Fruit fly (Drosophila melanogaster): ENCODE data around the gene Obp22a.

Obp22a gene

DNA sequence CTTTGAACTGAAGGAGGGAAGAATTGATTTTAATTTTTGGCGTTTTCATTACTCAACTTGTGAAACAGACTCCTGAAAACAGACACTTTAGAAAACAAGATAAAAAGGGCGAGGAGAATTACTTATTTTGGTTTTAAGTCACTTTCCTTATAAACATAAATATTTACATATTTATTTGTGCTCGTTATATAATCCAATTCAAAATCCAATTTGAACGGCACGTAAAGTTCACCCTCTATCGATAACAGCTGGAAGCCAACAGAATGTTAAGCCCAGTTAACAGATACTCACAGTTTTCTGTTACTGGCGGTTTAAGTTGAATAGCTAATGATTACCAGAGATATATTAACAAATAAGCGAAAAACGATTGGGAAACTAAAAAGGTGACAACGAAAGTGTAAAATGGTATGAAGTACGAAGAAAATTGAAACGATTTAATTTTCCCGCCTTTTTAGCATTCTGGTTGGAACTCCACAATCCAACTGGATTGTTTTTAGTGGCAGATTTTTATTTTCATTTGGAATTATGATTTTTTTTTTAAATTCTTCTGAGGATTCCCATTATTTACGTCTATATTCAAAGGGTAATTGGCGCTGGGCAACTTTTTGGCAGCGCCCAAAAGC, 12.7 kb downstream of the Obp22a start:
- TF ChIP-seq Hr39 (GFP tag; optimal IDR thresholded peaks at IDR 0.05) = no peak

dm6 chr2L:1975473-1975872, 16.5 kb downstream of the Obp22a start:
- no peak for TF ChIP-seq acj6 (GFP tag; optimal IDR thresholded peaks at IDR 0.05)
- TF ChIP-seq Hr39 (GFP tag; optimal IDR thresholded peaks at IDR 0.05) = no peak
- TF ChIP-seq Hr4 (GFP tag; optimal IDR thresholded peaks at IDR 0.05) = no peak
- no peak for TF ChIP-seq achi (GFP tag; optimal IDR thresholded peaks at IDR 0.05)
- no peak for TF ChIP-seq CG4318 (GFP tag; optimal IDR thresholded peaks at IDR 0.05)
- TF ChIP-seq CG8632 (GFP tag; optimal IDR thresholded peaks at IDR 0.05) = no peak
- no peak for TF ChIP-seq lz (GFP tag; optimal IDR thresholded peaks at IDR 0.05)
- TF ChIP-seq fkh (GFP tag; optimal IDR thresholded peaks at IDR 0.05) = no peak
- TF ChIP-seq OdsH (GFP tag; optimal IDR thresholded peaks at IDR 0.05) = no peak
- TF ChIP-seq CG32006 (GFP tag; optimal IDR thresholded peaks at IDR 0.05) = no peak
- no peak for TF ChIP-seq CG9139 (GFP tag; optimal IDR thresholded peaks at IDR 0.05)

DNA sequence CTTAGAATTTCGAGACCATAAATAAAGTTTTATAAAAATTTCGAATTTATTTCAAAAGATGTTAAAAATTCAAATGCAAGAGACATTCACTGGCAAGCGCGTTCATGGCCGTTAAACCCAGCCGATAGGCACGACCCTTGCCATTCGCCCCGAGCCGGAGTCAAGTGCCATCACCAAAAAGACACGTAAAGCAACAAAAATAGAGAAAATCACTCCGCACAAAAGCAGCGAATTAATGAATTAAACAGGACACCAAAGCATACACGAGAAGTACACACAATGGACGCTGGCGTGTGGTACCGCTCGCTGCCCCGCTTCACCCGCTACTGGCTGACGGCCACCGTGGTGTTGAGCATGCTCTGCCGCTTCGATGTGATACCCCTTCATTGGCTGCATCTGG, 18.0 kb downstream of the Obp22a start, which contains the start of gene Der-1:
TSS of gene Der-1 (plus strand) at position 1 of the 400 bp plus-strand sequence.
- TF ChIP-seq Hr39 (GFP tag; optimal IDR thresholded peaks at IDR 0.05) (no peak), esn (GFP tag; optimal IDR thresholded peaks at IDR 0.05) (peak; percentile 35), Eip78C (GFP tag) (peak; percentile 59), Sox102F (GFP tag; optimal IDR thresholded peaks at IDR 0.05) (no peak), acj6 (GFP tag; optimal IDR thresholded peaks at IDR 0.05) (no peak), CG10631 (GFP tag; optimal IDR thresholded peaks at IDR 0.05) (no peak), Sox14 (GFP tag; optimal IDR thresholded peaks at IDR 0.05) (peak; percentile 22), pdm3 (GFP tag; optimal IDR thresholded peaks at IDR 0.05) (no peak)

- TF ChIP-seq Sox15 (GFP tag; optimal IDR thresholded peaks at IDR 0.05) (no peak), Blimp-1 (GFP tag; optimal IDR thresholded peaks at IDR 0.05) (peak; percentile 48), Eip78C (GFP tag) (peak; percentile 67), CG6163 (GFP tag; IDR thresholded peaks at IDR 0.05) (peak; percentile 26; the same call in 1 of the 3 replicates), Lpt (GFP tag; optimal IDR thresholded peaks at IDR 0.05) (no peak)
Observed at dm6 chr2L:1972450-1973119, 19.4 kb downstream of the Obp22a start.

dm6 chr2L:1970312-1970929, 21.5 kb downstream of the Obp22a start, which contains the start of gene erm:
erm (minus strand) TSS chr2L:1970362.
- TF ChIP-seq Eip78C (GFP tag) = peak; percentile 43
- 0 out of 3 replicates have a peak, but pooled peaks have one; percentile 23 for TF ChIP-seq eg (GFP tag; IDR thresholded peaks at IDR 0.05)
- 0 out of 3 replicates have a peak, but pooled peaks have one; percentile 25 for TF ChIP-seq CG6163 (GFP tag; IDR thresholded peaks at IDR 0.05)
- TF ChIP-seq CG32006 (GFP tag; optimal IDR thresholded peaks at IDR 0.05) = no peak
- no peak for TF ChIP-seq CG31627 (GFP tag; optimal IDR thresholded peaks at IDR 0.05)
- TF ChIP-seq CG16779 (tag; optimal IDR thresholded peaks at IDR 0.05) = no peak
- TF ChIP-seq salr (GFP tag; optimal IDR thresholded peaks at IDR 0.05) = peak in 1 of 2 experiments; percentile 11
- TF ChIP-seq CG3032 (tag; optimal IDR thresholded peaks at IDR 0.05) = no peak
- TF ChIP-seq ss (GFP tag; optimal IDR thresholded peaks at IDR 0.05) = peak in 1 of 2 experiments; percentile 5

DNA sequence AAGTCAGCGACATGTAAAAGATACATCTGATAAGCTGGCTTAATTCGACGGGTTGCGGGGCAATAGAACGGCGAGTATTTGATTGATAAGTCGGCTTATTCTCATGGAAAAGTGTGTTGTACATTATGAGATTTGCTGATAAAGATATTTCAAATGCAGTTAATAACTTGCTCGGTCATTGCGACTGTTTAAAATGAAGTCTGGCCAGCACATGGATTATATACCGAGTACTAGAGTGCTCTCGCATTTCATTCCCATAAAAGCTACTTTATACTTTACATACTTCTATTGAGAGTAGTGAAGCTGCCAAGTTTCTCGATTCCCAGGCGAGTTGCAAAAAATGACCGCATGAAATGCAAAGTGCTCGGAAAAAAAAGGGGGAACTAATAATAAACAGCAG, 24.1 kb downstream of the Obp22a start:
- TF ChIP-seq Gug (GFP tag; IDR thresholded peaks at IDR 0.05) = no peak
- no peak for TF ChIP-seq CG15336 (GFP tag; IDR thresholded peaks at IDR 0.05)
- no peak for TF ChIP-seq CG8319 (GFP tag; optimal IDR thresholded peaks at IDR 0.05)
- no peak for TF ChIP-seq Blimp-1 (GFP tag; optimal IDR thresholded peaks at IDR 0.05)
- no peak for TF ChIP-seq dsx (GFP tag; optimal IDR thresholded peaks at IDR 0.05; ENCODE audit: poor library complexity, severe bottlenecking)
- no peak for TF ChIP-seq topi (GFP tag; optimal IDR thresholded peaks at IDR 0.05)
- TF ChIP-seq acj6 (GFP tag; optimal IDR thresholded peaks at IDR 0.05) = no peak
- TF ChIP-seq eg (GFP tag; IDR thresholded peaks at IDR 0.05) = no peak
- no peak for TF ChIP-seq esn (GFP tag; optimal IDR thresholded peaks at IDR 0.05)
- TF ChIP-seq Met (GFP tag; optimal IDR thresholded peaks at IDR 0.05) = no peak
- TF ChIP-seq Ets21C (GFP tag; optimal IDR thresholded peaks at IDR 0.05) = no peak
- TF ChIP-seq Smox (GFP tag; optimal IDR thresholded peaks at IDR 0.05) = no peak
- no peak for TF ChIP-seq net (GFP tag; optimal IDR thresholded peaks at IDR 0.05)
- TF ChIP-seq spab (GFP tag; optimal IDR thresholded peaks at IDR 0.05) = no peak
- no peak for TF ChIP-seq CG32006 (GFP tag; optimal IDR thresholded peaks at IDR 0.05)
- no peak for TF ChIP-seq CG9139 (GFP tag; optimal IDR thresholded peaks at IDR 0.05)
- no peak for TF ChIP-seq vri (GFP tag; optimal IDR thresholded peaks at IDR 0.05)
- TF ChIP-seq CG11294 (GFP tag; IDR thresholded peaks at IDR 0.05) = no peak
